Fruit fly (Drosophila melanogaster) whole organism, embryonic: Measurements from ENCODE around the gene Son.

Experiments used
- Aef1 ChIP-seq: fragments of 200-800 bp; sonication (Bioruptor generic); IDR thresholded peaks from 3 replicates; pipeline ENCODE4 v1.3.6; 2022; ENCODE audit warnings: missing biosample characterization, missing genetic modification characterization
- Bteb2 ChIP-seq: fragments of 200-800 bp; sonication (Bioruptor generic); optimal IDR thresholded peaks from 2 replicates; lab custom pipeline; 2016; ENCODE audit warnings: missing biosample characterization, missing genetic modification characterization
- CG10147 ChIP-seq: fragments of 200-800 bp; sonication (Bioruptor generic); optimal IDR thresholded peaks from 2 replicates; lab custom pipeline; 2019; ENCODE audit warnings: missing biosample characterization, mild to moderate bottlenecking, missing genetic modification characterization, moderate library complexity
- CG10209 ChIP-seq: fragments of 200-800 bp; sonication (Bioruptor generic); optimal IDR thresholded peaks from 3 replicates; lab custom pipeline; 2017; ENCODE audit warnings: missing biosample characterization, mild to moderate bottlenecking, missing genetic modification characterization, missing genetic modification reagents
- CG10321 ChIP-seq: fragments of 200-800 bp; sonication (Bioruptor generic); IDR thresholded peaks from 2 replicates; pipeline ENCODE4 v1.3.6; 2022; ENCODE audit warnings: missing biosample characterization, missing genetic modification characterization
- CG10431 ChIP-seq: fragments of 200-800 bp; sonication (Bioruptor generic); optimal IDR thresholded peaks from 3 replicates; lab custom pipeline; 2018; ENCODE audit warnings: missing biosample characterization, mild to moderate bottlenecking, missing genetic modification characterization
- CG12299 ChIP-seq: fragments of 200-800 bp; sonication (Bioruptor generic); optimal IDR thresholded peaks from 2 replicates; lab custom pipeline; 2018; ENCODE audit warnings: missing biosample characterization, mild to moderate bottlenecking, missing genetic modification characterization
- CG12769 ChIP-seq: fragments of 200-800 bp; sonication (Bioruptor generic); optimal IDR thresholded peaks from 2 replicates; lab custom pipeline; 2019; ENCODE audit warnings: missing biosample characterization, mild to moderate bottlenecking, missing genetic modification characterization, moderate library complexity
- CG14667 ChIP-seq: fragments of 200-800 bp; sonication (Bioruptor generic); IDR thresholded peaks from 2 replicates; pipeline ENCODE4 v1.3.6; 2022; ENCODE audit warnings: missing biosample characterization, missing genetic modification characterization
- CG17361 ChIP-seq: fragments of 200-800 bp; sonication (Bioruptor generic); IDR thresholded peaks from 3 replicates; pipeline ENCODE4 v1.3.6; 2022; ENCODE audit warnings: missing biosample characterization, missing genetic modification characterization
- CG18011 ChIP-seq: fragments of 200-800 bp; sonication (Bioruptor generic); optimal IDR thresholded peaks from 2 replicates; lab custom pipeline; 2017; ENCODE audit warnings: missing biosample characterization, missing genetic modification characterization, mild to moderate bottlenecking, moderate library complexity, missing genotype
- CG18764 ChIP-seq: fragments of 200-800 bp; sonication (Bioruptor generic); optimal IDR thresholded peaks from 3 replicates; lab custom pipeline; 2016; ENCODE audit warnings: missing biosample characterization, missing genetic modification characterization
- CG2202 ChIP-seq: fragments of 200-800 bp; sonication (Bioruptor generic); optimal IDR thresholded peaks from 2 replicates; lab custom pipeline; 2018; ENCODE audit warnings: missing biosample characterization, mild to moderate bottlenecking, missing genetic modification characterization
- CG3407 ChIP-seq: fragments of 200-800 bp; sonication (Bioruptor generic); optimal IDR thresholded peaks from 2 replicates; lab custom pipeline; 2018; ENCODE audit warnings: missing biosample characterization, mild to moderate bottlenecking, missing genetic modification characterization
- CG4730 ChIP-seq: fragments of 200-800 bp; sonication (Bioruptor generic); IDR thresholded peaks from 2 replicates; pipeline ENCODE4 v1.3.6; 2022; ENCODE audit warnings: missing biosample characterization, missing genetic modification characterization
- CG7987 ChIP-seq: fragments of 200-800 bp; sonication (Bioruptor generic); optimal IDR thresholded peaks from 2 replicates; lab custom pipeline; 2018; ENCODE audit warnings: missing biosample characterization, mild to moderate bottlenecking, missing genetic modification characterization, moderate library complexity
- CG8089 ChIP-seq: fragments of 200-800 bp; sonication (Bioruptor generic); optimal IDR thresholded peaks from 3 replicates; lab custom pipeline; 2016; ENCODE audit warnings: missing biosample characterization, missing genetic modification characterization
- CG9609 ChIP-seq: fragments of 200-800 bp; sonication (Bioruptor generic); optimal IDR thresholded peaks from 3 replicates; lab custom pipeline; 2016; ENCODE audit warnings: missing biosample characterization, missing genetic modification characterization
- D19A ChIP-seq: fragments of 200-800 bp; optimal IDR thresholded peaks from 3 replicates; lab custom pipeline; 2019; ENCODE audit warnings: missing biosample characterization, mild to moderate bottlenecking, missing genetic modification characterization, moderate library complexity
- Dip2 ChIP-seq: fragments of 200-800 bp; sonication (Bioruptor generic); IDR thresholded peaks from 2 replicates; pipeline ENCODE4 v1.3.6; 2022; ENCODE audit warnings: missing biosample characterization, missing genetic modification characterization
- HmgZ ChIP-seq: fragments of 200-800 bp; sonication (Bioruptor generic); optimal IDR thresholded peaks from 2 replicates; lab custom pipeline; 2018; ENCODE audit warnings: missing biosample characterization, mild to moderate bottlenecking, missing genetic modification characterization
- Lhr ChIP-seq: fragments of 200-800 bp; sonication (Bioruptor generic); optimal IDR thresholded peaks from 3 replicates; lab custom pipeline; 2017; ENCODE audit warnings: mild to moderate bottlenecking, missing biosample characterization, missing genetic modification reagents, missing genetic modification characterization
- MBD-R2 ChIP-seq: fragments of 200-800 bp; sonication (Bioruptor generic); IDR thresholded peaks from 2 replicates; pipeline ENCODE4 v1.3.6; 2022; ENCODE audit warnings: missing biosample characterization, missing genetic modification characterization
- Med ChIP-seq: fragments of 200-800 bp; sonication (Bioruptor generic); peaks from one replicate; lab custom pipeline; 2016; ENCODE audit warnings: missing biosample characterization, missing genetic modification characterization, mild to moderate bottlenecking, inconsistent platforms, moderate library complexity
- Optix ChIP-seq: fragments of 200-800 bp; sonication (Bioruptor generic); IDR thresholded peaks from 3 replicates; pipeline ENCODE4 v1.3.6; 2022; ENCODE audit warnings: missing biosample characterization, missing genetic modification characterization
- Scr ChIP-seq: fragments of 200-800 bp; sonication (Bioruptor generic); IDR thresholded peaks from 2 replicates; pipeline ENCODE4 v1.3.6; 2022; ENCODE audit warnings: missing biosample characterization, missing genetic modification characterization; ENCODE audit not compliant: partially characterized antibody
- Sin3A ChIP-seq: fragments of >200 bp; optimal IDR thresholded peaks from 2 replicates; lab custom pipeline; 2018
- Sry-δ ChIP-seq: fragments of 200-800 bp; sonication (Bioruptor generic); optimal IDR thresholded peaks from 2 replicates; lab custom pipeline; 2016; ENCODE audit warnings: missing biosample characterization, missing genetic modification characterization
- Trl ChIP-seq, 3 experiments: fragments of >200 bp in 2 of 3; fragments of 200-800 bp in 1 of 3; sonication (Bioruptor generic) in 1 of 3; optimal IDR thresholded peaks; 2 replicates in 1 of 3; 3 replicates in 2 of 3; lab custom pipeline; 2016 to 2017; ENCODE audit warnings: missing biosample characterization in 1 of 3, missing genetic modification characterization in 1 of 3
- Usf ChIP-seq: fragments of 200-800 bp; sonication (Bioruptor generic); optimal IDR thresholded peaks from 2 replicates; lab custom pipeline; 2017; ENCODE audit warnings: missing genotype, missing biosample characterization, missing genetic modification characterization
- ase ChIP-seq: fragments of 200-800 bp; sonication (Bioruptor generic); IDR thresholded peaks from 3 replicates; pipeline ENCODE4 v1.3.6; 2022; ENCODE audit warnings: missing biosample characterization, missing genetic modification characterization
- ash1 ChIP-seq: fragments of 200-800 bp; sonication (Bioruptor generic); optimal IDR thresholded peaks from 2 replicates; lab custom pipeline; 2018; ENCODE audit warnings: missing biosample characterization, mild to moderate bottlenecking, missing genetic modification characterization
- cg ChIP-seq: fragments of 200-800 bp; sonication (Bioruptor generic); optimal IDR thresholded peaks from 3 replicates; lab custom pipeline; 2019; ENCODE audit warnings: missing biosample characterization, mild to moderate bottlenecking, missing genetic modification characterization, moderate library complexity
- chm ChIP-seq: fragments of 200-800 bp; sonication (Bioruptor generic); IDR thresholded peaks from 2 replicates; pipeline ENCODE4 v1.3.6; 2022; ENCODE audit warnings: missing biosample characterization, missing genetic modification characterization
- crc ChIP-seq: fragments of 200-800 bp; sonication (Bioruptor generic); optimal IDR thresholded peaks from 2 replicates; lab custom pipeline; 2016; ENCODE audit warnings: missing biosample characterization, missing genetic modification characterization
- eve ChIP-seq, 2 experiments: fragments of >200 bp; optimal IDR thresholded peaks; 2 replicates each; lab custom pipeline; 2017; ENCODE audit warnings: missing biosample characterization in 2 of 2, missing genetic modification characterization in 2 of 2
- ftz-f1 ChIP-seq: fragments of 200-800 bp; sonication (Bioruptor generic); optimal IDR thresholded peaks from 2 replicates; lab custom pipeline; 2016; ENCODE audit warnings: missing biosample characterization, missing genetic modification characterization
- fu2 ChIP-seq: fragments of 200-800 bp; sonication (Bioruptor generic); optimal IDR thresholded peaks from 2 replicates; lab custom pipeline; 2016; ENCODE audit warnings: missing biosample characterization, missing genetic modification characterization
- grau ChIP-seq: fragments of 200-800 bp; optimal IDR thresholded peaks from 3 replicates; lab custom pipeline; 2019; ENCODE audit warnings: missing biosample characterization, mild to moderate bottlenecking, missing genetic modification characterization, moderate library complexity
- ind ChIP-seq: fragments of 200-800 bp; sonication (Bioruptor generic); optimal IDR thresholded peaks from 3 replicates; lab custom pipeline; 2016; ENCODE audit warnings: missing biosample characterization, missing genetic modification characterization
- insv ChIP-seq, 2 experiments: fragments of 200-800 bp; sonication (Bioruptor generic); optimal IDR thresholded peaks; 3 replicates each; lab custom pipeline; 2016 to 2018; ENCODE audit warnings: missing biosample characterization in 2 of 2, missing genetic modification characterization in 2 of 2
- jing ChIP-seq: fragments of 200-800 bp; sonication (Bioruptor generic); optimal IDR thresholded peaks from 2 replicates; lab custom pipeline; 2018; ENCODE audit warnings: missing biosample characterization, mild to moderate bottlenecking, missing genetic modification characterization
- kah ChIP-seq: fragments of 200-800 bp; sonication (Bioruptor generic); optimal IDR thresholded peaks from 2 replicates; lab custom pipeline; 2018; ENCODE audit warnings: missing biosample characterization, mild to moderate bottlenecking, missing genetic modification characterization
- klu ChIP-seq: fragments of 200-800 bp; sonication (Bioruptor generic); IDR thresholded peaks from 2 replicates; pipeline ENCODE4 v1.3.6; 2022; ENCODE audit warnings: missing biosample characterization, missing genetic modification characterization
- psq ChIP-seq: fragments of 200-800 bp; sonication (Bioruptor generic); optimal IDR thresholded peaks from 2 replicates; lab custom pipeline; 2017; ENCODE audit warnings: missing biosample characterization, missing genetic modification characterization
- repo ChIP-seq: fragments of 200-800 bp; sonication (Bioruptor generic); optimal IDR thresholded peaks from 2 replicates; lab custom pipeline; 2016; ENCODE audit warnings: missing biosample characterization, missing genetic modification characterization
- run ChIP-seq: fragments of 200-800 bp; sonication (Bioruptor generic); optimal IDR thresholded peaks from 3 replicates; lab custom pipeline; 2018; ENCODE audit warnings: missing biosample characterization, mild to moderate bottlenecking, missing genetic modification characterization
- toy ChIP-seq: fragments of 200-800 bp; sonication (Bioruptor generic); IDR thresholded peaks from 2 replicates; pipeline ENCODE4 v1.3.6; 2022; ENCODE audit warnings: missing biosample characterization, missing genetic modification characterization
- wdn ChIP-seq: fragments of 200-800 bp; sonication (Bioruptor generic); IDR thresholded peaks from 2 replicates; pipeline ENCODE4 v1.3.6; 2022; ENCODE audit warnings: missing biosample characterization, missing genetic modification characterization
- zen ChIP-seq: fragments of 200-800 bp; sonication (Bioruptor generic); optimal IDR thresholded peaks from 3 replicates; lab custom pipeline; 2018; ENCODE audit warnings: missing biosample characterization, mild to moderate bottlenecking, missing genetic modification characterization, moderate library complexity

The Son gene

DNA sequence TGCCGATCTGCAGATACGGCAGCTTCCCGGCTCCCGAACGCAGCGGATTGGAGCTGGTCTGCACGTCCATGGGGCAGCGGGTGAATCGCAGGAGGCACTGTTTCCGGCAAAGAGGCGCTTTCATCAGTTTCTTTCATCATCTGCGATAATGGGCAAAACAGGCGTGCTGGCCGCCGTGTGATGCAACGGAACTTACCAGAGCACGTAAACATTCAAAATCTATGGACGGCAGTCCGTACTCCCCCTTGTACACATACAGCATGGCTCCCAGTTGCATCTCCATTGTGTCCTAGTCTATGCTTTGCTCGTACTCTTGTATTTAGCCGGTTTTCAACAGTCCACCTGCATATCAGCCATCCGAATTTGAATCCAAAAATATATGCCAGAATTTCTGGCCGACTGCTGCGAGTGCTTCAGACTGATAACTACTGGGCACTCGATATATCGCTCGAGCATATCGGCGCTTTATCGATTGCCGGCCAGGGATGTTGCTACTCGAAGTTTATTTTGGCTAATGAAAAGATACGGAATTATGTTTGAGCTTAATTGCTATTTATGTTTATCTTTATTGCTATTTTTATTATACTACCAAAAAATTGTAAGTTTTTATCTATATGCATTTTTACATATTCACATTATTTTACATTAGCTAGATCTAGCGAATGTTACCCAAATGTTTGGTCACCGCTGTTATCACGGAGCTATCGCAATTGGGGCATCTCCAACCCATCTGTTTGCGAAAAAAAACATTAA lies 14.4 kb upstream of the Son start, which contains the start of the genes CG9393 and Vps45 (continued):
- TF ChIP-seq D19A (tag; lab: Kevin White, UChicago), result no peak
- peak; percentile 75 for TF ChIP-seq HmgZ (tag; lab: Kevin White, UChicago)
- TF ChIP-seq Sin3A, result peak; percentile 96
- no peak for TF ChIP-seq CG2202 (tag; lab: Kevin White, UChicago)
- TF ChIP-seq ftz-f1, result no peak
- TF ChIP-seq Med (GFP tag; lab: Kevin White, UChicago), result peak; percentile 90
- TF ChIP-seq CG10147 (GFP tag; lab: Kevin White, UChicago), result no peak
- TF ChIP-seq insv (GFP tag; optimal IDR thresholded peaks at IDR 0.05; lab: Kevin White, UChicago), result peak in 1 of 2 experiments; percentile 44
- peak; percentile 32 for TF ChIP-seq CG9609 (GFP tag; lab: Kevin White, UChicago)
- TF ChIP-seq CG7987 (GFP tag; lab: Kevin White, UChicago), result no peak
- TF ChIP-seq ase, result no peak
- TF ChIP-seq CG3407 (GFP tag; lab: Kevin White, UChicago), result no peak
- TF ChIP-seq kah, result no peak
- TF ChIP-seq ash1, result no peak
- TF ChIP-seq CG4730 (GFP tag; lab: Robert Waterston, UW), result 0 out of 2 replicates have a peak, but pooled peaks have one; percentile 34
- peak; percentile 48 for TF ChIP-seq Bteb2 (GFP tag; lab: Kevin White, UChicago)
- no peak for TF ChIP-seq toy (GFP tag; lab: Robert Waterston, UW)
- no peak for TF ChIP-seq jing (GFP tag; lab: Kevin White, UChicago)
- TF ChIP-seq CG10209 (GFP tag; lab: Kevin White, UChicago), result peak; percentile 24
- peak; percentile 54 for TF ChIP-seq klu
- no peak for TF ChIP-seq wdn (GFP tag; lab: Robert Waterston, UW)
- TF ChIP-seq psq (GFP tag; lab: Kevin White, UChicago), result peak; percentile 26
- TF ChIP-seq cg (GFP tag; lab: Kevin White, UChicago), result no peak
- peak; percentile 46 for TF ChIP-seq CG8089
- TF ChIP-seq Scr (GFP tag; lab: Robert Waterston, UW), result peak; percentile 94
- TF ChIP-seq MBD-R2 (GFP tag; lab: Robert Waterston, UW), result peak; percentile 73
- TF ChIP-seq CG14667 (GFP tag; lab: Robert Waterston, UW), result no peak; the same call in 1 of the 2 replicates
- no peak for TF ChIP-seq repo (GFP tag; lab: Kevin White, UChicago)
- TF ChIP-seq ind (GFP tag; lab: Kevin White, UChicago), result peak; percentile 74
- no peak for TF ChIP-seq CG12299 (tag; lab: Kevin White, UChicago)
- 0 out of 2 replicates have a peak, but pooled peaks have one; percentile 16 for TF ChIP-seq CG10321
- TF ChIP-seq CG12769 (tag; lab: Kevin White, UChicago), result no peak
- no peak for TF ChIP-seq Lhr
- TF ChIP-seq CG18764 (GFP tag; lab: Kevin White, UChicago), result peak; percentile 33
- TF ChIP-seq Trl (optimal IDR thresholded peaks at IDR 0.05; lab: Kevin White, UChicago), result no peak
- peak; percentile 64 for TF ChIP-seq Trl (GFP tag; optimal IDR thresholded peaks at IDR 0.05; lab: Kevin White, UChicago)
- peak; percentile 66 for TF ChIP-seq grau (tag; lab: Kevin White, UChicago)
- TF ChIP-seq Usf (GFP tag; lab: Kevin White, UChicago), result no peak
- TF ChIP-seq CG17361, result peak; percentile 79
- no peak for TF ChIP-seq crc
- TF ChIP-seq Aef1 (GFP tag; lab: Robert Waterston, UW), result peak; percentile 27; the same call in 1 of the 3 replicates
- TF ChIP-seq CG18011 (GFP tag; lab: Kevin White, UChicago), result peak; percentile 25
- peak; percentile 90 for TF ChIP-seq Sry-δ (GFP tag; lab: Kevin White, UChicago)
- TF ChIP-seq Optix, result 0 out of 3 replicates have a peak, but pooled peaks have one; percentile 7
- TF ChIP-seq CG10431 (GFP tag; lab: Kevin White, UChicago), result no peak
- TF ChIP-seq fu2 (GFP tag; lab: Kevin White, UChicago), result peak; percentile 71
- no peak; the same call in 1 of the 2 replicates for TF ChIP-seq chm (GFP tag; lab: Robert Waterston, UW)
- TF ChIP-seq eve (GFP tag; optimal IDR thresholded peaks at IDR 0.05; lab: Kevin White, UChicago), result no peak
- TF ChIP-seq Dip2 (GFP tag; lab: Robert Waterston, UW), result no peak
- peak; percentile 51 for TF ChIP-seq zen
- TF ChIP-seq run (tag; lab: Kevin White, UChicago), result no peak
